Worm (Caenorhabditis elegans): ENCODE data around the gene R08F11.7.

DNA sequence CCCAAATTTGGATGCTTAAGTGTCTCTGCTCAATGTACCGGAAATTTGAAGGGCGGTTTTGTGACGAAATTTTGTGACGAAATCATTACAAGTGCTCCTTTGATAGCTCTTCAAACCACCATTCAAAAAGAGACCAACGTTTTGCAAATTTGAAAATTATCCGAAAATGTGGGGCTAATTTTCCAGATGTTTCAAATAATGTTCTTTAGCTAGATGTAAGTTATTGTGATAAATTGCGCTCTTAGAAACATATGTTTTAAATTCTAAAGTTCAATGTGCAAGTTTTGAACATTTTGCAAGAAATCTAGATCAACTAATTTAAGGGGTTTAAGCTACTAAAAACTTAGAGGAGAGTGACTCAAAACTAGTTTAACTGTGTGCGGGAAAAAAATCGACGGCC lies 31.0 kb downstream of the R08F11.7 start:
- TF ChIP-seq unc-39 (tag; optimal IDR thresholded peaks at IDR 0.05), result no peak
- no peak for TF ChIP-seq unc-62 (GFP tag; optimal IDR thresholded peaks at IDR 0.05)
- TF ChIP-seq lin-13 (tag; optimal IDR thresholded peaks at IDR 0.05), result no peak
